Fruit fly (Drosophila melanogaster) whole organism, wandering third instar larva: ENCODE measurements around the gene CG5079.
A peak's percentile ranks its signal among the peaks of the same experiment; 100 is the strongest.

Experiments
- Abd-B ChIP-seq: fragments of >200 bp; optimal IDR thresholded peaks from 2 replicates; lab custom pipeline; 2017; ENCODE audit warnings: missing biosample characterization, missing genetic modification characterization
- CG32264 ChIP-seq: fragments of 200-800 bp; sonication (Bioruptor generic); optimal IDR thresholded peaks from 2 replicates; lab custom pipeline; 2016; ENCODE audit warnings: missing biosample characterization, missing genetic modification characterization
- CG9705 ChIP-seq: fragments of 200-800 bp; sonication (Bioruptor generic); optimal IDR thresholded peaks from 2 replicates; lab custom pipeline; 2018; ENCODE audit warnings: missing biosample characterization, mild to moderate bottlenecking, missing genetic modification characterization
- CrebA ChIP-seq: fragments of 200-800 bp; sonication (Bioruptor generic); optimal IDR thresholded peaks from 2 replicates; lab custom pipeline; 2016; ENCODE audit warnings: missing biosample characterization, mild to moderate bottlenecking, missing genetic modification characterization, borderline replicate concordance
- Dfd ChIP-seq: fragments of >200 bp; optimal IDR thresholded peaks from 2 replicates; lab custom pipeline; 2017; ENCODE audit warnings: missing biosample characterization, missing genetic modification characterization
- Dif ChIP-seq: fragments of 200-275, 200-300 bp; sonication (Bioruptor generic); optimal IDR thresholded peaks from 2 replicates; lab custom pipeline; 2018; ENCODE audit warnings: missing biosample characterization, missing genetic modification characterization; ENCODE audit not compliant: partially characterized antibody
- GATAd ChIP-seq: sonication (Bioruptor generic); optimal IDR thresholded peaks from 2 replicates; lab custom pipeline; 2016; ENCODE audit warnings: missing biosample characterization, missing genetic modification characterization
- HLH106 ChIP-seq: fragments of 200-800 bp; optimal IDR thresholded peaks from 3 replicates; lab custom pipeline; 2019; ENCODE audit warnings: missing biosample characterization, mild to moderate bottlenecking, missing genetic modification characterization, moderate library complexity
- Hnf4 ChIP-seq: fragments of 200-800 bp; sonication (Bioruptor generic); optimal IDR thresholded peaks from 2 replicates; lab custom pipeline; 2016; ENCODE audit warnings: missing biosample characterization, mild to moderate bottlenecking, missing genetic modification characterization
- Hr78 ChIP-seq: fragments of >200 bp; optimal IDR thresholded peaks from 2 replicates; lab custom pipeline; 2017; ENCODE audit warnings: missing biosample characterization, missing genetic modification characterization
- Hr83 ChIP-seq: fragments of 200-300 bp; sonication (Bioruptor generic); optimal IDR thresholded peaks from 2 replicates; lab custom pipeline; 2016; ENCODE audit warnings: missing biosample characterization, mild to moderate bottlenecking, missing genetic modification characterization, moderate library complexity; ENCODE audit not compliant: poor library complexity, severe bottlenecking
- Jra ChIP-seq: sonication (Bioruptor generic); optimal IDR thresholded peaks from 2 replicates; lab custom pipeline; 2016; ENCODE audit warnings: missing biosample characterization, missing genetic modification characterization
- Mio ChIP-seq: sonication (Bioruptor generic); optimal IDR thresholded peaks from 2 replicates; lab custom pipeline; 2016; ENCODE audit warnings: missing biosample characterization, missing genetic modification characterization
- Myc ChIP-seq: fragments of >200 bp; optimal IDR thresholded peaks from 2 replicates; lab custom pipeline; 2017
- N ChIP-seq: fragments of >200 bp; optimal IDR thresholded peaks from 2 replicates; lab custom pipeline; 2018; ENCODE audit warnings: missing biosample characterization, missing external identifiers, missing genetic modification characterization
- OdsH ChIP-seq: fragments of 200-800 bp; sonication (Bioruptor generic); optimal IDR thresholded peaks from 2 replicates; lab custom pipeline; 2016; ENCODE audit warnings: missing biosample characterization, mild to moderate bottlenecking, missing genetic modification characterization
- Rel ChIP-seq, 2 experiments: fragments of 200-800 bp; sonication (Bioruptor generic) in 1 of 2; optimal IDR thresholded peaks; 2 replicates in 1 of 2; 3 replicates in 1 of 2; lab custom pipeline; 2016 to 2019; ENCODE audit warnings: mild to moderate bottlenecking in 2 of 2, missing biosample characterization in 2 of 2, missing genetic modification characterization in 2 of 2, moderate library complexity in 1 of 2
- Sp1 ChIP-seq: fragments of 200-800 bp; sonication (Bioruptor generic); optimal IDR thresholded peaks from 3 replicates; lab custom pipeline; 2019; ENCODE audit warnings: missing biosample characterization, mild to moderate bottlenecking, missing genetic modification characterization, moderate library complexity
- Vsx2 ChIP-seq: fragments of 200-300, 225-300 bp; sonication (Bioruptor generic); optimal IDR thresholded peaks from 2 replicates; lab custom pipeline; 2018; ENCODE audit warnings: missing biosample characterization, missing genetic modification characterization; ENCODE audit not compliant: partially characterized antibody
- br ChIP-seq: fragments of 200-800 bp; sonication (Bioruptor generic); optimal IDR thresholded peaks from 2 replicates; lab custom pipeline; 2016; ENCODE audit warnings: missing biosample characterization, missing genetic modification characterization
- brk ChIP-seq: fragments of 200-800 bp; sonication (Bioruptor generic); optimal IDR thresholded peaks from 2 replicates; lab custom pipeline; 2016; ENCODE audit warnings: missing biosample characterization, mild to moderate bottlenecking, missing genetic modification characterization
- dl ChIP-seq, 2 experiments: fragments of 175-275, 200-275 bp in 1 of 2; fragments of 200-275 bp in 1 of 2; sonication (Bioruptor generic); optimal IDR thresholded peaks; lab custom pipeline; 2018; ENCODE audit warnings: mild to moderate bottlenecking in 2 of 2, missing biosample characterization in 2 of 2, missing genetic modification characterization in 2 of 2, moderate library complexity in 2 of 2; ENCODE audit not compliant: partially characterized antibody in 2 of 2, insufficient read depth in 1 of 2
- dmrt93B ChIP-seq: fragments of 200-800 bp; sonication (Bioruptor generic); optimal IDR thresholded peaks from 2 replicates; lab custom pipeline; 2018; ENCODE audit warnings: missing biosample characterization, mild to moderate bottlenecking, missing genetic modification characterization
- dsf ChIP-seq: sonication (Bioruptor generic); optimal IDR thresholded peaks from 2 replicates; lab custom pipeline; 2016; ENCODE audit warnings: missing biosample characterization, missing genetic modification characterization, borderline replicate concordance
- ey ChIP-seq: fragments of 200-800 bp; sonication (Bioruptor generic); optimal IDR thresholded peaks from 2 replicates; lab custom pipeline; 2016; ENCODE audit warnings: missing biosample characterization, missing genetic modification characterization
- foxo ChIP-seq, 2 experiments: fragments of 200-800 bp; sonication (Bioruptor generic); optimal IDR thresholded peaks; 2 replicates in 1 of 2; 3 replicates in 1 of 2; lab custom pipeline; 2016 to 2017; ENCODE audit warnings: missing biosample characterization in 2 of 2, missing genetic modification characterization in 2 of 2
- fru ChIP-seq: fragments of 200-800 bp; sonication (Bioruptor generic); optimal IDR thresholded peaks from 3 replicates; lab custom pipeline; 2016; ENCODE audit warnings: missing biosample characterization, mild to moderate bottlenecking, missing genetic modification characterization
- h ChIP-seq: fragments of 200-800 bp; sonication (Bioruptor generic); optimal IDR thresholded peaks from 3 replicates; lab custom pipeline; 2016; ENCODE audit warnings: missing biosample characterization, mild to moderate bottlenecking, missing genetic modification characterization
- jim ChIP-seq: fragments of 175-275, 200-325 bp; sonication (Bioruptor generic); optimal IDR thresholded peaks from 2 replicates; lab custom pipeline; 2016; ENCODE audit warnings: missing biosample characterization, mild to moderate bottlenecking, missing genetic modification characterization
- lola ChIP-seq: fragments of >200 bp; optimal IDR thresholded peaks from 2 replicates; lab custom pipeline; 2017; ENCODE audit warnings: missing biosample characterization, missing genetic modification characterization
- pan ChIP-seq: fragments of >200 bp; optimal IDR thresholded peaks from 2 replicates; lab custom pipeline; 2017
- psq ChIP-seq: fragments of 200-800 bp; sonication (Bioruptor generic); optimal IDR thresholded peaks from 3 replicates; lab custom pipeline; 2017; ENCODE audit warnings: missing biosample characterization, mild to moderate bottlenecking, missing genetic modification characterization, moderate library complexity
- rgr ChIP-seq: fragments of 200-800 bp; sonication (Bioruptor generic); optimal IDR thresholded peaks from 3 replicates; lab custom pipeline; 2016; ENCODE audit warnings: missing biosample characterization, mild to moderate bottlenecking, missing genetic modification characterization
- sage ChIP-seq: fragments of 200-800 bp; sonication (Bioruptor generic); optimal IDR thresholded peaks from 2 replicates; lab custom pipeline; 2016; ENCODE audit warnings: missing biosample characterization, mild to moderate bottlenecking, missing genetic modification characterization
- sv ChIP-seq: fragments of 200-800 bp; sonication (Bioruptor generic); optimal IDR thresholded peaks from 3 replicates; lab custom pipeline; 2016; ENCODE audit warnings: missing biosample characterization, missing genetic modification characterization
- tai ChIP-seq: sonication (Bioruptor generic); optimal IDR thresholded peaks from 2 replicates; lab custom pipeline; 2016; ENCODE audit warnings: missing biosample characterization, missing genetic modification characterization
- usp ChIP-seq: fragments of >200 bp; optimal IDR thresholded peaks from 2 replicates; lab custom pipeline; 2017; ENCODE audit warnings: missing biosample characterization, missing genetic modification characterization
- woc ChIP-seq: sonication (Bioruptor generic); optimal IDR thresholded peaks from 2 replicates; lab custom pipeline; 2016; ENCODE audit warnings: missing biosample characterization, mild to moderate bottlenecking, missing genetic modification characterization

CG5079 gene

DNA sequence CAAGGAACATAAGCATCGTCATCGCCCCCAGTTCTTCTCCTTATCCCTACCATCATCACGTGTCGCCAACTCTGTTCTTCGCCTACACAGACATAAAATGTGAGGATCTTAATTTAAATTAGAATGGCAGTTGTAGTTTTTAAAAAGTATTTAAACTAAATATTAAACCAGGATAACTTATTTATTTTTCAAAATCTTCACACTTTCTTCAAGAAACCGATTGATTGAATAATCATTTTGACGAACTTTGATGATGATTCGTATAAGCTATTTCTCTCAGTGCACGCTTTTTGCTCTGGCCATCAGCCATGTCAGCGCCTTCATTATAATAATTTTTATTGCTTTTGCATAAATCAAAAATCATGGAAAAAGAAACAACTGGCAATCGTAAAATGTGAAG is 25.5 kb downstream of the CG5079 start (continued):
- TF ChIP-seq rgr (GFP tag; lab: Kevin White, UChicago) (peak; percentile 62), CG32264 (GFP tag; lab: Kevin White, UChicago) (peak; percentile 19), OdsH (GFP tag; lab: Kevin White, UChicago) (peak; percentile 57), Mio (GFP tag; lab: Kevin White, UChicago) (no peak), N (GFP tag; lab: Kevin White, UChicago) (no peak), dmrt93B (GFP tag; lab: Kevin White, UChicago) (no peak)
- TF ChIP-seq, all 38 proteins: peak for 20

- TF ChIP-seq Rel (GFP tag; optimal IDR thresholded peaks at IDR 0.05; lab: Kevin White, UChicago) (peak; percentile 90), Rel (tag; optimal IDR thresholded peaks at IDR 0.05; lab: Kevin White, UChicago) (peak; percentile 83), woc (peak; percentile 92), Myc (lab: Kevin White, UChicago) (no peak), dsf (GFP tag; lab: Kevin White, UChicago) (peak; percentile 58), jim (GFP tag; lab: Kevin White, UChicago) (no peak), CrebA (GFP tag; lab: Kevin White, UChicago) (peak; percentile 89), psq (GFP tag; lab: Kevin White, UChicago) (peak; percentile 91), usp (GFP tag; lab: Kevin White, UChicago) (no peak), Mio (GFP tag; lab: Kevin White, UChicago) (peak; percentile 32), Hr83 (GFP tag; lab: Kevin White, UChicago) (no peak), CG32264 (GFP tag; lab: Kevin White, UChicago) (peak; percentile 82), OdsH (GFP tag; lab: Kevin White, UChicago) (peak; percentile 93), brk (peak; percentile 93), Abd-B (GFP tag; lab: Kevin White, UChicago) (no peak), br (GFP tag; lab: Kevin White, UChicago) (peak; percentile 95), pan (no peak), dmrt93B (GFP tag; lab: Kevin White, UChicago) (peak; percentile 87), GATAd (no peak), Hr78 (GFP tag; lab: Kevin White, UChicago) (no peak), Vsx2 (GFP tag; lab: Kevin White, UChicago) (no peak), foxo (GFP tag; optimal IDR thresholded peaks at IDR 0.05; lab: Kevin White, UChicago) (peak; percentile 55 to 97), sv (GFP tag; lab: Kevin White, UChicago) (no peak), Jra (GFP tag; lab: Kevin White, UChicago) (peak; percentile 88), tai (GFP tag; lab: Kevin White, UChicago) (peak; percentile 84), Dfd (GFP tag; lab: Kevin White, UChicago) (no peak), Sp1 (peak; percentile 96), Hnf4 (peak; percentile 93), rgr (GFP tag; lab: Kevin White, UChicago) (peak; percentile 93), dl (GFP tag; optimal IDR thresholded peaks at IDR 0.05; lab: Kevin White, UChicago; ENCODE audit: insufficient read depth in 1 of 2, partially characterized antibody in 2 of 2) (no peak), CG9705 (peak; percentile 88), h (peak; percentile 97), HLH106 (tag; lab: Kevin White, UChicago) (peak; percentile 96), fru (GFP tag; lab: Kevin White, UChicago) (peak; percentile 97), N (GFP tag; lab: Kevin White, UChicago) (no peak), sage (GFP tag; lab: Kevin White, UChicago) (peak; percentile 89), lola (GFP tag; lab: Kevin White, UChicago) (no peak), ey (GFP tag; lab: Kevin White, UChicago) (peak; percentile 91), Dif (GFP tag; lab: Kevin White, UChicago) (no peak)
Observed at dm6 chr3R:25640463-25640862, 27.0 kb downstream of the CG5079 start.
